Worm (Caenorhabditis elegans) whole organism, late embryonic: ENCODE data around the gene mrp-5.

Experiments
- C38D4.7 ChIP-seq: fragments of 200-800 bp; sonication (Bioruptor generic); optimal IDR thresholded peaks from 2 replicates; lab custom pipeline; 2018; ENCODE audit warnings: mild to moderate bottlenecking, missing genetic modification characterization, moderate library complexity, missing compliant biosample characterization
- ama-1 ChIP-seq: fragments of 150-350 bp; optimal IDR thresholded peaks from 2 replicates; lab custom pipeline; 2014
- ceh-18 ChIP-seq: sonication (generic microtip); optimal IDR thresholded peaks from 2 replicates; lab custom pipeline; 2016; ENCODE audit warnings: missing genetic modification characterization, missing compliant biosample characterization
- hlh-30 ChIP-seq: sonication (generic microtip); optimal IDR thresholded peaks from 2 replicates; lab custom pipeline; 2017; ENCODE audit warnings: antibody characterized with exemption, missing genetic modification characterization, missing compliant biosample characterization; ENCODE audit not compliant: insufficient read depth
- pag-3 ChIP-seq: sonication (generic microtip); optimal IDR thresholded peaks from 2 replicates; lab custom pipeline; 2016; ENCODE audit warnings: missing compliant biosample characterization, missing genetic modification characterization, borderline replicate concordance
- pha-2 ChIP-seq: sonication (generic microtip); optimal IDR thresholded peaks from 2 replicates; lab custom pipeline; 2017; ENCODE audit warnings: mild to moderate bottlenecking, missing genetic modification characterization, missing compliant biosample characterization
- sox-2 ChIP-seq: fragments of 200-800 bp; sonication (Bioruptor generic); IDR thresholded peaks from 2 replicates; pipeline ENCODE4 v1.3.6; 2022; ENCODE audit warnings: missing genetic modification reagents, missing genetic modification characterization, missing compliant biosample characterization
- tbx-7 ChIP-seq: sonication (generic microtip); optimal IDR thresholded peaks from 2 replicates; lab custom pipeline; 2016; ENCODE audit warnings: missing genotype, missing genetic modification characterization, missing compliant biosample characterization

ce11 chrX:14978756-14979155, 32.6 kb upstream of the mrp-5 start:
- TF ChIP-seq tbx-7 (no peak), C38D4.7 (no peak), ceh-18 (tag; lab: Kevin White, UChicago) (no peak), ama-1 (lab: Kevin White, UChicago) (no peak), sox-2 (GFP tag; lab: Robert Waterston, UW) (no peak), pha-2 (tag; lab: Kevin White, UChicago) (no peak), pag-3 (tag; lab: Kevin White, UChicago) (no peak), hlh-30 (tag; lab: Kevin White, UChicago) (no peak)
